Fruit fly (Drosophila melanogaster): ENCODE measurements around the gene CG6985.

CG6985 gene

dm6 chr3R:22724149-22724973 is 16.6 kb upstream of the CG6985 start, which contains the start of gene Irp-1A (continued):
- TF ChIP-seq CG31224 (GFP tag; IDR thresholded peaks at IDR 0.05) = peak; percentile 53; the same call in 1 of the 2 replicates
- TF ChIP-seq cato (GFP tag; optimal IDR thresholded peaks at IDR 0.05; ENCODE audit: borderline replicate concordance) = no peak
- TF ChIP-seq CG16813 (GFP tag; IDR thresholded peaks at IDR 0.05; ENCODE audit: partially characterized antibody) = peak; percentile 81
- TF ChIP-seq dysf (GFP tag; IDR thresholded peaks at IDR 0.05) = peak; percentile 72; the same call in 2 of the 3 replicates
- TF ChIP-seq CG17361 (GFP tag; IDR thresholded peaks at IDR 0.05) = peak; percentile 87
- TF ChIP-seq Hand (GFP tag; optimal IDR thresholded peaks at IDR 0.05) = peak; percentile 60
- TF ChIP-seq CG1602 (GFP tag; optimal IDR thresholded peaks at IDR 0.05) = peak; percentile 45
- TF ChIP-seq dmrt11E (tag; optimal IDR thresholded peaks at IDR 0.05) = peak; percentile 76
- peak; percentile 83 for TF ChIP-seq dmrt99B (tag; optimal IDR thresholded peaks at IDR 0.05)
- TF ChIP-seq CG17328 (GFP tag; IDR thresholded peaks at IDR 0.05) = peak; percentile 72; the same call in 1 of the 2 replicates
- peak; percentile 74 for TF ChIP-seq CG4424 (GFP tag; optimal IDR thresholded peaks at IDR 0.05)
- peak; percentile 73 for TF ChIP-seq CG2116 (GFP tag; optimal IDR thresholded peaks at IDR 0.05)
- TF ChIP-seq bab2 (GFP tag; optimal IDR thresholded peaks at IDR 0.05) = peak; percentile 3
- no peak for TF ChIP-seq CG4282 (GFP tag; optimal IDR thresholded peaks at IDR 0.05)
- TF ChIP-seq CG10979 (tag; optimal IDR thresholded peaks at IDR 0.05) = peak; percentile 80
- peak; percentile 83 for TF ChIP-seq YL-1 (GFP tag; optimal IDR thresholded peaks at IDR 0.05)
- peak; percentile 21 for TF ChIP-seq ATbp (GFP tag; optimal IDR thresholded peaks at IDR 0.05)
- TF ChIP-seq CG7271 (tag; optimal IDR thresholded peaks at IDR 0.05) = peak; percentile 80
- TF ChIP-seq CG13123 (GFP tag; optimal IDR thresholded peaks at IDR 0.05) = peak; percentile 41
- TF ChIP-seq sens-2 (GFP tag; IDR thresholded peaks at IDR 0.05) = no peak
- peak; percentile 62 for TF ChIP-seq NfI (GFP tag; optimal IDR thresholded peaks at IDR 0.05)
- peak; percentile 81 for TF ChIP-seq CG10267 (tag; optimal IDR thresholded peaks at IDR 0.05)
- peak; percentile 78 for TF ChIP-seq CG2120 (GFP tag; optimal IDR thresholded peaks at IDR 0.05)
- TF ChIP-seq Atf-2 (GFP tag; optimal IDR thresholded peaks at IDR 0.05) = no peak
- TF ChIP-seq eve (GFP tag; optimal IDR thresholded peaks at IDR 0.05) = no peak
- TF ChIP-seq trem (tag; optimal IDR thresholded peaks at IDR 0.05) = peak; percentile 80
- peak; percentile 40 for TF ChIP-seq CG12104 (GFP tag; optimal IDR thresholded peaks at IDR 0.05)
- TF ChIP-seq sisA (GFP tag; IDR thresholded peaks at IDR 0.05) = peak; percentile 24; the same call in 1 of the 2 replicates
- TF ChIP-seq tin (GFP tag; optimal IDR thresholded peaks at IDR 0.05) = peak; percentile 55
- TF ChIP-seq Kr (GFP tag; optimal IDR thresholded peaks at IDR 0.05) = no peak
- peak; percentile 14 for TF ChIP-seq zfh2 (GFP tag; optimal IDR thresholded peaks at IDR 0.05)
- TF ChIP-seq CG4328 (GFP tag; optimal IDR thresholded peaks at IDR 0.05) = peak; percentile 51
- TF ChIP-seq CG15696 (tag; optimal IDR thresholded peaks at IDR 0.05) = peak; percentile 60
- peak; percentile 80 for TF ChIP-seq Dek (tag; optimal IDR thresholded peaks at IDR 0.05)
- no peak for TF ChIP-seq CG14965 (GFP tag; optimal IDR thresholded peaks at IDR 0.05; ENCODE audit: borderline replicate concordance)
- peak; percentile 58 for TF ChIP-seq ind (GFP tag; optimal IDR thresholded peaks at IDR 0.05)
- peak; percentile 87 for TF ChIP-seq CG2678 (tag; optimal IDR thresholded peaks at IDR 0.05)
- peak; percentile 79 for TF ChIP-seq CG6791 (GFP tag; IDR thresholded peaks at IDR 0.05; ENCODE audit: partially characterized antibody)
- TF ChIP-seq CG11723 (GFP tag; optimal IDR thresholded peaks at IDR 0.05) = no peak
- TF ChIP-seq CG7928 (GFP tag; optimal IDR thresholded peaks at IDR 0.05) = peak; percentile 12
- peak; percentile 57 for TF ChIP-seq Deaf1 (tag; optimal IDR thresholded peaks at IDR 0.05)
- peak; percentile 73 for TF ChIP-seq CG17385 (GFP tag; optimal IDR thresholded peaks at IDR 0.05)
- TF ChIP-seq Blimp-1 (GFP tag; optimal IDR thresholded peaks at IDR 0.05) = peak; percentile 84
- no peak for TF ChIP-seq CG8359 (GFP tag; optimal IDR thresholded peaks at IDR 0.05; ENCODE audit: borderline replicate concordance)
- no peak for TF ChIP-seq br (optimal IDR thresholded peaks at IDR 0.05)
- peak; percentile 82 for TF ChIP-seq bbx (GFP tag; IDR thresholded peaks at IDR 0.05; ENCODE audit: partially characterized antibody)
- TF ChIP-seq wor (GFP tag; IDR thresholded peaks at IDR 0.05) = peak; percentile 48
- TF ChIP-seq disco-r (GFP tag; optimal IDR thresholded peaks at IDR 0.05) = no peak
